Fruit fly (Drosophila melanogaster): ENCODE measurements around the gene PTPMT1.
A peak's percentile ranks its signal among the peaks of the same experiment; 100 is the strongest.

PTPMT1 gene

DNA sequence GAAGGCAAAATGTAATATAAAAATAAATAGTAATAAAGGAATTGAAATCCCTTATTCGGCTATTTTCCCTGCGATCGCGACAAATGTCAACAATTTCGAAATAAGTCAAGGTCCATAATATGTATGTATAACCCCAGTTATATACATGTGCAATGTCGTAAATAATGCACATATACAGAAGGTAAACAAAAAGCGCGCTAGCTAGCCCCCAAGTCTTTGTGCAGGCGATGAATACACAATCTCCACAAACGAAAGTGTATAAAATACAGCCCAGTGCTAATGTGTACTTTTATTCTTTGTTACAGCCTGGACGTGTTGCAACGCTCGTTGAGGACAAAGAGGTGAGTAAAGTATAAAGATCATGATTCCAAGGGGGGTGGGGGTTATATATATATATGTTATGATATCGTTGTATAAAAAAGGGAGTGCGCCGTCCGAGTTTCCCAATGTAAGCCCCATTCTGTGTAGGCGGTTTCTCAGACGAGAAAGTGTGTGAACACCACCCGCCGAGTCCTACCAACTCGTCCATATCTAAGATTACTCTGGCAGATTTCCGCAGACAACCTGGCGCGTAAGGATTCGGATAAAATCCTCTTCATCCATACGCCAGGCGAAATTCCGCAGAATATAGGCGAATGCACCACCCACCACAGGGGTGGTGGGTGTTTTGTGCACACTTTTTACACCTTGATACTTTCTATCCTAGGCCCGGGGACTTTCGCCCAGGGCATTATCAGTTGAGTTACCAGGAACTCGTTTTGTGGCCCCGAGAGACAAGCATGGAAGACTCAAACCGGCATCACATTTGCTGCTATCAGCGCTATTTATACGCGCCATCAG, 28.3 kb upstream of the PTPMT1 start (continued):
- TF ChIP-seq rib (GFP tag; IDR thresholded peaks at IDR 0.05) (peak; percentile 93), CG2875 (GFP tag; optimal IDR thresholded peaks at IDR 0.05) (peak; percentile 18), CG33557 (GFP tag; optimal IDR thresholded peaks at IDR 0.05) (peak; percentile 5), Dek (tag; optimal IDR thresholded peaks at IDR 0.05) (peak; percentile 24), CG32772 (GFP tag; IDR thresholded peaks at IDR 0.05) (no peak), CG15514 (GFP tag; optimal IDR thresholded peaks at IDR 0.05) (peak; percentile 25), CG6272 (GFP tag; IDR thresholded peaks at IDR 0.05) (0 out of 2 replicates have a peak, but pooled peaks have one; percentile 27), dysf (GFP tag; IDR thresholded peaks at IDR 0.05) (0 out of 3 replicates have a peak, but pooled peaks have one; percentile 22), Hr78 (GFP tag; optimal IDR thresholded peaks at IDR 0.05) (peak in 1 of 2 experiments; percentile 30), ci (GFP tag; IDR thresholded peaks at IDR 0.05) (peak; percentile 63; the same call in 2 of the 3 replicates), ara (GFP tag; IDR thresholded peaks at IDR 0.05) (0 out of 2 replicates have a peak, but pooled peaks have one; percentile 8), Xrp1 (GFP tag; IDR thresholded peaks at IDR 0.05) (peak; percentile 16; the same call in 1 of the 2 replicates), nom (GFP tag; optimal IDR thresholded peaks at IDR 0.05) (peak; percentile 61), so (GFP tag; IDR thresholded peaks at IDR 0.05) (peak; percentile 25; the same call in 1 of the 3 replicates), Bdp1 (GFP tag; optimal IDR thresholded peaks at IDR 0.05) (peak; percentile 99), ato (GFP tag; IDR thresholded peaks at IDR 0.05; ENCODE audit: partially characterized antibody) (peak; percentile 57; the same call in 1 of the 2 replicates), kah (GFP tag; optimal IDR thresholded peaks at IDR 0.05) (no peak), CG11504 (tag; optimal IDR thresholded peaks at IDR 0.05) (peak; percentile 6), CG18599 (GFP tag; optimal IDR thresholded peaks at IDR 0.05) (peak; percentile 30), sob (GFP tag; IDR thresholded peaks at IDR 0.05) (peak; percentile 60), chinmo (GFP tag; IDR thresholded peaks at IDR 0.05; ENCODE audit: partially characterized antibody) (peak; percentile 99), onecut (GFP tag; IDR thresholded peaks at IDR 0.05) (peak; percentile 19; the same call in 1 of the 2 replicates), CG13296 (GFP tag; optimal IDR thresholded peaks at IDR 0.05) (peak; percentile 52), CG8281 (tag; optimal IDR thresholded peaks at IDR 0.05) (no peak), CG8290 (GFP tag; optimal IDR thresholded peaks at IDR 0.05) (peak; percentile 58), CG8290 (tag; optimal IDR thresholded peaks at IDR 0.05) (peak in 1 of 2 experiments; percentile 58), CG17802 (tag; optimal IDR thresholded peaks at IDR 0.05) (no peak), vnd (GFP tag; IDR thresholded peaks at IDR 0.05; ENCODE audit: partially characterized antibody) (peak; percentile 60), peb (GFP tag; IDR thresholded peaks at IDR 0.05) (no peak), CG34376 (GFP tag; optimal IDR thresholded peaks at IDR 0.05) (peak; percentile 96), CG12744 (GFP tag; optimal IDR thresholded peaks at IDR 0.05) (peak; percentile 7), Sry-δ (GFP tag; optimal IDR thresholded peaks at IDR 0.05) (no peak), prd (optimal IDR thresholded peaks at IDR 0.05) (no peak), prd (GFP tag; IDR thresholded peaks at IDR 0.05) (0 out of 3 replicates have a peak, but pooled peaks have one; percentile 38), klu (GFP tag; IDR thresholded peaks at IDR 0.05) (peak; percentile 30; the same call in 1 of the 2 replicates), ken (GFP tag; IDR thresholded peaks at IDR 0.05) (0 out of 3 replicates have a peak, but pooled peaks have one; percentile 40), CoRest (tag; optimal IDR thresholded peaks at IDR 0.05) (peak; percentile 59), HLH54F (GFP tag; optimal IDR thresholded peaks at IDR 0.05) (no peak), CrebB (tag; optimal IDR thresholded peaks at IDR 0.05) (peak; percentile 25), Doc3 (GFP tag; IDR thresholded peaks at IDR 0.05; ENCODE audit: partially characterized antibody) (no peak), kni (GFP tag; optimal IDR thresholded peaks at IDR 0.05) (peak; percentile 65)
